Worm (Caenorhabditis elegans): ENCODE measurements around the gene gem-4.

Gene gem-4

ce11 chrIV:11735025-11735424 is 10.4 kb upstream of the gem-4 start, which contains the start of gene K01A6.6:
Gene K01A6.6 (plus strand): TSS chrIV:11735325.
- no peak for TF ChIP-seq W03F9.2 (tag; optimal IDR thresholded peaks at IDR 0.05)
- TF ChIP-seq dao-5 (tag; optimal IDR thresholded peaks at IDR 0.05), result no peak
- TF ChIP-seq him-1 (tag; optimal IDR thresholded peaks at IDR 0.05), result no peak

DNA sequence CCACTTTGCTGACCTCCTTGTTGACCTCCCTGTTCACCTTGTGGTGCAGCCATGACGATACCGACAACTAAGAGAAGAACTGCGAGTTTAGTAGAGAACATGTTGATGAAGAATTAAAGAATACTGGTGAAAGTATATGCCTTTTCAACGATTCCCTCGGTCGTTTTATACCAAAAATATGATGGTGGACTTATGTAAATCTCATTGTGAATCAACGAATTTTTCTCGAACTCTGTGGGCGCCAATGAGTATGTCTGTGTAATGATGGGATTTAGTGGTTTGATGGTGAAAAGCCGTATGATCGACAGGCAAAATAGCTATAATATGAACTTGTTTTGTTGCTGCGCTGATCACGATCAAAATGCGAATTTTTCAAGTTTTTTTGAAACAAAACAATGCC is 8.2 kb upstream of the gem-4 start, which contains the start of gene K01A6.8:
Gene K01A6.8, minus strand, starts transcription at position 101 of the 400 bp plus-strand sequence.
- TF ChIP-seq W03F9.2 (tag; optimal IDR thresholded peaks at IDR 0.05) (no peak), him-1 (tag; optimal IDR thresholded peaks at IDR 0.05) (no peak), dao-5 (tag; optimal IDR thresholded peaks at IDR 0.05) (no peak)

ce11 chrIV:11738092-11738617 is 7.3 kb upstream of the gem-4 start, which contains the start of gene K01A6.7:
Gene K01A6.7 (minus strand): TSS chrIV:11738567.
- TF ChIP-seq him-1 (tag; optimal IDR thresholded peaks at IDR 0.05) (no peak), dao-5 (tag; optimal IDR thresholded peaks at IDR 0.05) (no peak), W03F9.2 (tag; optimal IDR thresholded peaks at IDR 0.05) (no peak)

DNA sequence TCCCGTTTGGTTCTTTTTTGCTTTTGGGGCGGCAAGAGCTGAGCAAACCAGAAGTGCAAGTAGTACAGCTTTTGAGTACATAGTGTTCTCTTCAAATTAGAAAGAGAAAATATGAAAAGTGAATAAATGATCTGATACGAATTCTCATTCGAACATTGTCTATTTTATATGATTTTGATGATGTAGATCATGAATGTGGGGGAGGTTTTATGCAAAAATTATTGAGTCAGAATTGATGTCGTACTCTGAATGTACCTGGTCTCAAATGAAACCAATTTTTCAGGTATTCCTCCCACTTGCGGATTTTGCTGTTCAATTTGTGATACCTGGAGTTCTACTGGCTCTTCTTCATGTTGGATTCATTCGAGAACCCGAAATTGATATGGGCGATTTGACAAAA is 5.2 kb upstream of the gem-4 start, which contains the start of gene K01A6.4:
Gene K01A6.4, minus strand, starts transcription at position 101 of the 400 bp plus-strand sequence.
- TF ChIP-seq him-1 (tag; optimal IDR thresholded peaks at IDR 0.05) (no peak), W03F9.2 (tag; optimal IDR thresholded peaks at IDR 0.05) (no peak), dao-5 (tag; optimal IDR thresholded peaks at IDR 0.05) (no peak)

DNA sequence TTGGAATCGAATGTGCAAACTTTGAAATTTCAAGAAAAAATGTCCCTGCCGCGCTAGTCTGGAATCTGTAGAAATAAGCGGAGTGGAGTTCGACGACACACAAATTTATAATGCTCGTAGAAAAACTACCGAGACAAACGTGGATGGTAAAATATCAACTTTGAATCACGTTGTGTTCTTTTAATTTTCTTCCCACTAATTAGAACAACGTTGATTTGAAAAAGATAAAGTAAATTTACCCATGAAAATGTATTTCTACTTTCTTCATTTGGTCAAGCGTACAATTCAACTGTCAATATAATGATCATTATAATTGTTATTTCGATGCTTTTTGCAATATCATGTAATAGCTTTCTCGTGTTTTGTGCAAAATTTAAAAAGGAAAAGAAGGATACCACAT is 3.0 kb upstream of the gem-4 start, which contains the start of gene K01A6.5:
Gene K01A6.5, plus strand, starts transcription at position 301 of the 400 bp plus-strand sequence.
- no peak for TF ChIP-seq W03F9.2 (tag; optimal IDR thresholded peaks at IDR 0.05)
- no peak for TF ChIP-seq dao-5 (tag; optimal IDR thresholded peaks at IDR 0.05)
- no peak for TF ChIP-seq him-1 (tag; optimal IDR thresholded peaks at IDR 0.05)

DNA sequence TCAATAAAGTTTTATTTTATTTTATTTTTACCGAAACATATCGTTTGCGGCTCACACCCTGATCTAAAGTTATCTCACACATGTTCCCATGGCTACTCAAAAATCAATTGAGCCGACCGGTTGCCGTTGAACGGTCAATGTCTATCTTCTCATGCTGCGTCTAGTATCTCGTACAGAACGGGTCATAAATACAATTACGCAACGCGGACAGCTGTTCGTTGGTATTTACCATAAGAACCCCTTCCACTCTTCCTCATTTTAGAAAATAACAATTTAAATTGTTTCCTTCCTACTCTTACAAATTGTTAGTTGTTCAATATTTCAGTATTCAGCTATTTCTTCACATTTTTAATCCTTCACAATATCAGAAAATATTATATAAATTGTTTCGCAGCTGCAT is 1.6 kb upstream of the gem-4 start:
- no peak for TF ChIP-seq W03F9.2 (tag; optimal IDR thresholded peaks at IDR 0.05)
- TF ChIP-seq dao-5 (tag; optimal IDR thresholded peaks at IDR 0.05), result no peak
- no peak for TF ChIP-seq him-1 (tag; optimal IDR thresholded peaks at IDR 0.05)

DNA sequence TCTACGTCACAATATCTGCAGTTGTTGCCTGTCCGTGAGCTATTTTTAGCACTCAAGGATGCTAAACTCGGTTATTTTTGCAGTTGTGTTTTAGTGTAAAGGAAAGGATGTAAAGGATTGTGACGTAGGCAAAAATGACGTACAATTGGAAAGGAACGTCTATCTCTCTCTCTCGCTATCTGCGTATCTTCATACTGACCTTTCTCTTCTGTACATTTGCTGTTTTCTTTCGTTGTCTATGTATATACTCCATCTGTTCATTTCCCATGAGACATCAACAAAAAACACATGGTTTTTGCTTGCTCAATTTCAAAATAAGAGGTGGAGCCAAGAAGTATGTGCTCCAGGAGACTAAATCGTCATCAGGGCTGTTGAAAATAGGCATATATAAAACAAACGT is 1.2 kb upstream of the gem-4 start:
- TF ChIP-seq dao-5 (tag; optimal IDR thresholded peaks at IDR 0.05), result no peak
- no peak for TF ChIP-seq W03F9.2 (tag; optimal IDR thresholded peaks at IDR 0.05)
- TF ChIP-seq him-1 (tag; optimal IDR thresholded peaks at IDR 0.05), result no peak

- TF ChIP-seq W03F9.2 (tag; optimal IDR thresholded peaks at IDR 0.05) (no peak), dao-5 (tag; optimal IDR thresholded peaks at IDR 0.05) (no peak), him-1 (tag; optimal IDR thresholded peaks at IDR 0.05) (no peak)
Observed at ce11 chrIV:11748852-11749251, 3.4 kb downstream of the gem-4 start, which contains the start of gene T12A7.6. Gene T12A7.6 (plus strand): TSS chrIV:11749220.

- no peak for TF ChIP-seq him-1 (tag; optimal IDR thresholded peaks at IDR 0.05)
- no peak for TF ChIP-seq dao-5 (tag; optimal IDR thresholded peaks at IDR 0.05)
- TF ChIP-seq W03F9.2 (tag; optimal IDR thresholded peaks at IDR 0.05), result no peak
Observed at ce11 chrIV:11754328-11754727, 8.9 kb downstream of the gem-4 start, which contains the start of gene scl-18. Gene scl-18 (minus strand): TSS chrIV:11754428.

ce11 chrIV:11755003-11755402 is 9.6 kb downstream of the gem-4 start, which contains the start of gene T12A7.10:
Gene T12A7.10 (minus strand): TSS chrIV:11755103.
- TF ChIP-seq W03F9.2 (tag; optimal IDR thresholded peaks at IDR 0.05) (no peak), him-1 (tag; optimal IDR thresholded peaks at IDR 0.05) (no peak), dao-5 (tag; optimal IDR thresholded peaks at IDR 0.05) (no peak)

- TF ChIP-seq W03F9.2 (tag; optimal IDR thresholded peaks at IDR 0.05), result no peak
- TF ChIP-seq dao-5 (tag; optimal IDR thresholded peaks at IDR 0.05), result no peak
- peak; percentile 77 for TF ChIP-seq him-1 (tag; optimal IDR thresholded peaks at IDR 0.05)
Observed at ce11 chrIV:11755907-11756306, 10.5 kb downstream of the gem-4 start, which contains the start of gene T12A7.9. Gene T12A7.9 (minus strand): TSS chrIV:11756007.

- TF ChIP-seq dao-5 (tag; optimal IDR thresholded peaks at IDR 0.05) (no peak), W03F9.2 (tag; optimal IDR thresholded peaks at IDR 0.05) (no peak), him-1 (tag; optimal IDR thresholded peaks at IDR 0.05) (no peak)
Observed at ce11 chrIV:11759852-11760251, 14.4 kb downstream of the gem-4 start.

- no peak for TF ChIP-seq him-1 (tag; optimal IDR thresholded peaks at IDR 0.05)
- no peak for TF ChIP-seq dao-5 (tag; optimal IDR thresholded peaks at IDR 0.05)
- TF ChIP-seq W03F9.2 (tag; optimal IDR thresholded peaks at IDR 0.05), result no peak
Observed at ce11 chrIV:11760700-11761459, 15.4 kb downstream of the gem-4 start, which contains the start of gene T12A7.2. Gene T12A7.2 (minus strand): TSS chrIV:11761111.

DNA sequence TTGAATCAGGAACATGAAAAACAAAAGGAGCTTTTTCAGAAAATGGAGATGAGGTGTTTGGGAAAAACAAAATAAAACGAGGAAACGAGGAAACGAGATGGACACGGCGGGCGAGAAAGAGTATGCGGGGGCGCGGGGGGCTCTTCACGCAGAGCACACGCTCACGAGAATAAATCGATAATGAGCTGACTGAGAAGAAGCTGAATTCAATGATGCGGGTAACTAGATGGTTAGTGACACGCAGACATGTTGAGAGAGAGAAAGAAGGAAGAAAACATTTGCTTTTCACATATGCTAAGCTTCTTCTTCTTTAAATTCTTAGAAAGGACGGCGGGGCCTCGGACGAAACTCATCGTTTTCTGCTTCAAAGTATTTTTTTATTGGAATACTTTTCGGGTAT is 20.1 kb downstream of the gem-4 start:
- peak; percentile 77 for TF ChIP-seq him-1 (tag; optimal IDR thresholded peaks at IDR 0.05)
- no peak for TF ChIP-seq dao-5 (tag; optimal IDR thresholded peaks at IDR 0.05)
